Worm (Caenorhabditis elegans): ENCODE measurements around the gene nspe-7.

Gene nspe-7

ce11 chrII:12630888-12631287 lies 3.9 kb downstream of the nspe-7 start, which contains the start of gene Y38E10A.34:
Gene Y38E10A.34 (plus strand): TSS chrII:12631188.
- TF ChIP-seq unc-42 (tag; optimal IDR thresholded peaks at IDR 0.05) (no peak), K09A11.1 (tag; optimal IDR thresholded peaks at IDR 0.05; ENCODE audit: insufficient read depth) (no peak)

- no peak for TF ChIP-seq hlh-8 (tag; optimal IDR thresholded peaks at IDR 0.05)
- no peak for TF ChIP-seq npax-4 (tag; optimal IDR thresholded peaks at IDR 0.05)
These were observed 7.8 kb downstream of the nspe-7 start, which contains the start of gene Y38E10A.17 for ce11 chrII:12634749-12635318. Gene Y38E10A.17 (minus strand): TSS chrII:12634799.

ce11 chrII:12636602-12637001 lies 9.6 kb downstream of the nspe-7 start, which contains the start of gene nhr-234:
Gene nhr-234 (plus strand): TSS chrII:12636678.
- TF ChIP-seq ref-2 (tag; optimal IDR thresholded peaks at IDR 0.05) (no peak), dve-1 (tag; optimal IDR thresholded peaks at IDR 0.05) (peak; percentile 68)

- TF ChIP-seq C08G9.2 (tag; optimal IDR thresholded peaks at IDR 0.05), result no peak
- TF ChIP-seq sox-4 (tag; optimal IDR thresholded peaks at IDR 0.05), result no peak
- TF ChIP-seq hlh-8 (tag; optimal IDR thresholded peaks at IDR 0.05), result no peak
- TF ChIP-seq ceh-18 (tag; optimal IDR thresholded peaks at IDR 0.05), result no peak
- TF ChIP-seq ceh-31 (tag; optimal IDR thresholded peaks at IDR 0.05), result no peak
- TF ChIP-seq ceh-24 (tag; optimal IDR thresholded peaks at IDR 0.05), result no peak
- TF ChIP-seq ceh-19 (GFP tag; optimal IDR thresholded peaks at IDR 0.05), result no peak
- TF ChIP-seq npax-4 (tag; optimal IDR thresholded peaks at IDR 0.05), result no peak
- TF ChIP-seq ceh-48 (tag; optimal IDR thresholded peaks at IDR 0.05), result no peak
- no peak for TF ChIP-seq nhr-232 (tag; optimal IDR thresholded peaks at IDR 0.05)
- no peak for TF ChIP-seq dve-1 (tag; optimal IDR thresholded peaks at IDR 0.05)
- no peak for TF ChIP-seq ama-1 (optimal IDR thresholded peaks at IDR 0.05)
- TF ChIP-seq ceh-14 (tag; optimal IDR thresholded peaks at IDR 0.05), result no peak
- TF ChIP-seq ceh-2 (tag; optimal IDR thresholded peaks at IDR 0.05), result no peak
- TF ChIP-seq zip-5 (tag; optimal IDR thresholded peaks at IDR 0.05), result no peak
- no peak for TF ChIP-seq unc-55 (GFP tag; optimal IDR thresholded peaks at IDR 0.05)
- no peak for TF ChIP-seq che-1 (tag; optimal IDR thresholded peaks at IDR 0.05)
- no peak for TF ChIP-seq ref-2 (tag; optimal IDR thresholded peaks at IDR 0.05)
- no peak for TF ChIP-seq pros-1 (tag; optimal IDR thresholded peaks at IDR 0.05)
- TF ChIP-seq hlh-30 (tag; optimal IDR thresholded peaks at IDR 0.05; ENCODE audit: insufficient read depth), result no peak
These were observed 13.4 kb downstream of the nspe-7 start, which contains the start of gene nhr-235 for ce11 chrII:12640370-12640769. Gene nhr-235 (plus strand): TSS chrII:12640670.

ce11 chrII:12654447-12654846 lies 27.5 kb downstream of the nspe-7 start, which contains the start of gene rgs-4:
Gene rgs-4 (plus strand): TSS chrII:12654747.
- TF ChIP-seq hlh-6 (tag; optimal IDR thresholded peaks at IDR 0.05) (no peak), tbx-2 (tag; optimal IDR thresholded peaks at IDR 0.05) (no peak), ceh-2 (tag; optimal IDR thresholded peaks at IDR 0.05) (no peak), K09A11.1 (tag; optimal IDR thresholded peaks at IDR 0.05; ENCODE audit: insufficient read depth) (no peak), ref-2 (tag; optimal IDR thresholded peaks at IDR 0.05) (no peak), pat-9 (tag; optimal IDR thresholded peaks at IDR 0.05) (no peak), ceh-34 (tag; optimal IDR thresholded peaks at IDR 0.05) (no peak), lim-6 (tag; optimal IDR thresholded peaks at IDR 0.05) (no peak), K02D7.2 (tag; optimal IDR thresholded peaks at IDR 0.05) (no peak), lin-11 (tag; optimal IDR thresholded peaks at IDR 0.05) (no peak), pqm-1 (tag; optimal IDR thresholded peaks at IDR 0.05) (no peak), fkh-10 (GFP tag; optimal IDR thresholded peaks at IDR 0.05) (no peak), rnt-1 (tag; optimal IDR thresholded peaks at IDR 0.05) (no peak), hlh-30 (tag; optimal IDR thresholded peaks at IDR 0.05; ENCODE audit: insufficient read depth) (no peak)

ce11 chrII:12655816-12656215 lies 28.8 kb downstream of the nspe-7 start:
- TF ChIP-seq ceh-24 (tag; optimal IDR thresholded peaks at IDR 0.05) (no peak), unc-86 (tag; optimal IDR thresholded peaks at IDR 0.05) (no peak), ceh-34 (tag; optimal IDR thresholded peaks at IDR 0.05) (no peak), lim-6 (tag; optimal IDR thresholded peaks at IDR 0.05) (no peak), unc-55 (GFP tag; optimal IDR thresholded peaks at IDR 0.05) (no peak), ama-1 (optimal IDR thresholded peaks at IDR 0.05) (no peak), sox-2 (GFP tag; IDR thresholded peaks at IDR 0.05) (no peak), T23F11.4 (GFP tag; optimal IDR thresholded peaks at IDR 0.05) (no peak), sdc-2 (tag; optimal IDR thresholded peaks at IDR 0.05) (no peak), ref-2 (tag; optimal IDR thresholded peaks at IDR 0.05) (no peak), hlh-30 (tag; optimal IDR thresholded peaks at IDR 0.05; ENCODE audit: insufficient read depth) (no peak)

Data from whole organism, late embryonic.